Worm (Caenorhabditis elegans): ENCODE measurements around the gene mif-2.
"Not testable (repeated sequence)": the region's sequence is repeated elsewhere in the genome, so short reads cannot be mapped to it uniquely, and the experiment has no call there.

mif-2 gene

DNA sequence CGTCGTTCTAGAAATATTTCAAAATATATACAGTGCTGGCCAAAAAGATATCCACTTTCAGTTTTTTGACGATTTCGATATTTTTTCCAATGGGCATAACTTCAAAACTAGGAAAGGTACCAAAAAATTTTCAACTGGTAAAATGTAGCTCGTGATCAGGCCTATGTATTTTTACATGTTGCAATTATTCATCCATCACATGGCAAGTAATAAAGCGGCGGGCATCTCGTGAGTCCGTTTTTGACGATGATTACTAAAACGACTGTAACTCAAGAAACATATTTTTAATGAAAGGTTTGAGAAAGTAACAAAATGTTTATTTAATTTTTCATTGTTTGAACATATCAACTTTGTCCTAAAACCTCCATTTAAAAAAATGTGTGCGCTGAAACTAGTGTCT is 41.8 kb upstream of the mif-2 start, which contains the start of gene F10C2.3:
TSS of gene F10C2.3 (plus strand) at position 301 of the 400 bp plus-strand sequence.
- TF ChIP-seq nhr-85 (tag); dsc-1 (tag; optimal IDR thresholded peaks at IDR 0.05); nhr-77 (tag; optimal IDR thresholded peaks at IDR 0.05): not testable (repeated sequence)

DNA sequence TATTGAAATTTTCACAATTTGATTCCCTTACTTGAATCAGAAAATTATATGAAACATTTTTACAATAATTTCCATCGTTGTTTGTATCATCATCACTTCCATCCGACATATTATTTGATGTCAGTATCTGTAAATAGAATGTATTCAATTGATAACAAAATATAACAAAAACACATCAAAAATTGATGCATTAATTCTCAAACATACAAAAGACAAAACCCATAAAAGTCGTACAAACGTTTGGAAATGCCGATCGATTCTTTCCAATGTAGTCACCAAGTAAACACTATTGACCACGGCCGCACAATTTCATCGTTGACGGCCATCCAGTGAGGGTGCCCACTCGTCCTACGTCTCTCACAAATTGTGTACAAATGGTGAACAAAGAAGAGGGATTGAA is 35.0 kb upstream of the mif-2 start, which contains the start of gene add-2:
TSS of gene add-2 (minus strand) at position 109 of the 400 bp plus-strand sequence.
- TF ChIP-seq hpl-2 (GFP tag; optimal IDR thresholded peaks at IDR 0.05) (no peak), nhr-84 (tag; optimal IDR thresholded peaks at IDR 0.05) (no peak), nhr-12 (tag; optimal IDR thresholded peaks at IDR 0.05) (no peak), elt-2 (tag; optimal IDR thresholded peaks at IDR 0.05) (peak; percentile 55)

DNA sequence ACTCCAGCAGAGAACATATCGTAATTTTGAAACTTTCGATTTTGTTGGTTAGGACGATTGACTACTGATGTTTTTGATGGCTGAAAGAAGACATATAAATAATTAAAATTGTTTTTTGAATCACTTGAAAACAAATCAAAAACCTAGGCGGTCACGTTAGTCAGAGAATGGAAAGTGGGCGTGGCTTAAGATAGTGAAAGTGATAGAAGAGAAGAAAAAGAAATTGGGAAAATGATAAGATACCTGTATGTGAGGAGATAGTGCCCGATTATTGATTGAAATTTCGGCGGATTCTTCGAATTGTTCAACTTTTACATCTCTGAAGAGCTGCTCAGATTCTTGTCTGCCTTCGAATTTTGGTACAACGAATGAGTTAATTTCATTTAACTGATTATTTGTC is 33.4 kb upstream of the mif-2 start:
- peak; percentile 14 for TF ChIP-seq nhr-20 (tag; optimal IDR thresholded peaks at IDR 0.05)
- TF ChIP-seq blmp-1 (tag; optimal IDR thresholded peaks at IDR 0.05) = peak; percentile 97
- TF ChIP-seq efl-1 (optimal IDR thresholded peaks at IDR 0.05) = no peak
- TF ChIP-seq efl-1 (GFP tag; optimal IDR thresholded peaks at IDR 0.05 in 1 of 2) = peak in 1 of 2 experiments; percentile 86
- TF ChIP-seq lin-14 (GFP tag; optimal IDR thresholded peaks at IDR 0.05) = peak; percentile 11
- TF ChIP-seq Y116A8C.19 (tag; optimal IDR thresholded peaks at IDR 0.05; ENCODE audit: borderline replicate concordance) = no peak
- no peak for TF ChIP-seq hpl-2 (GFP tag; optimal IDR thresholded peaks at IDR 0.05)
- TF ChIP-seq isw-1 (GFP tag; IDR thresholded peaks at IDR 0.05) = no peak
- no peak for TF ChIP-seq tbx-2 (tag; optimal IDR thresholded peaks at IDR 0.05)
- TF ChIP-seq F16B12.6 (tag; optimal IDR thresholded peaks at IDR 0.05) = no peak
- TF ChIP-seq mab-9 (GFP tag; IDR thresholded peaks at IDR 0.05) = no peak
- peak; percentile 22 for TF ChIP-seq nhr-71 (tag; optimal IDR thresholded peaks at IDR 0.05)
- TF ChIP-seq lin-35 (GFP tag; optimal IDR thresholded peaks at IDR 0.05) = peak in 1 of 2 experiments; percentile 2
- TF ChIP-seq nhr-85 (tag) = peak; percentile 53
- peak; percentile 10 for TF ChIP-seq snu-23 (GFP tag; optimal IDR thresholded peaks at IDR 0.05)
- TF ChIP-seq elt-3 (tag; optimal IDR thresholded peaks at IDR 0.05) = peak in 5 of 6 experiments; percentile 49 to 94 (median 71)
- TF ChIP-seq ceh-82 (tag; optimal IDR thresholded peaks at IDR 0.05) = no peak

DNA sequence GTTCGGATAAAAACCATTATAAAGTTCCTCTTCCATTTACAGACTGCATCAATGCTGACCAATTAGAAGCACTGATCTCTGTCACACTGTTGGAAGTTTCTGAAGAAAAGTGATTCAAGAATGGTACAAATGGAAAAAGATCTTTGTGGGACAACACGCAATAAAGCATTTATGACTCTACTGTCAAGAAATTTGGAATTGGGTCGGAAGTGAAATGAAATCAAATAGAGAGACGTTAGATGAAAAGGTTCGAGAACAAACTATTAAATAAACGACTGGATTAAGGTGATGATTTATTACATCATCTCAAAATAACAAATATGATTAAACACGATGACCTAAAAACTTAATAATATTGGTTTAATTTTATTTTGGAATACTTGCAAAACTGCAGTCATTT is 28.2 kb upstream of the mif-2 start, which contains the start of gene F57F5.3:
TSS of gene F57F5.3 (minus strand) at position 101 of the 400 bp plus-strand sequence.
- TF ChIP-seq Y116A8C.19 (tag; optimal IDR thresholded peaks at IDR 0.05; ENCODE audit: borderline replicate concordance) = no peak
- no peak for TF ChIP-seq aha-1 (tag; optimal IDR thresholded peaks at IDR 0.05)
- TF ChIP-seq ztf-4 (tag; optimal IDR thresholded peaks at IDR 0.05) = no peak
- TF ChIP-seq mdl-1 (tag; optimal IDR thresholded peaks at IDR 0.05) = no peak
- TF ChIP-seq hlh-17 (GFP tag; optimal IDR thresholded peaks at IDR 0.05; ENCODE audit: borderline replicate concordance) = no peak
- TF ChIP-seq ceh-88 (GFP tag; IDR thresholded peaks at IDR 0.05) = no peak
- TF ChIP-seq tbx-2 (tag; optimal IDR thresholded peaks at IDR 0.05) = no peak
- no peak for TF ChIP-seq jun-1 (tag; optimal IDR thresholded peaks at IDR 0.05)
- TF ChIP-seq elt-3 (tag; optimal IDR thresholded peaks at IDR 0.05) = no peak
- no peak for TF ChIP-seq skn-1 (tag; optimal IDR thresholded peaks at IDR 0.05)
- no peak for TF ChIP-seq blmp-1 (tag; optimal IDR thresholded peaks at IDR 0.05)
- no peak for TF ChIP-seq lsy-2 (tag; optimal IDR thresholded peaks at IDR 0.05)
- TF ChIP-seq ceh-82 (tag; optimal IDR thresholded peaks at IDR 0.05) = no peak
- TF ChIP-seq nhr-76 (tag; optimal IDR thresholded peaks at IDR 0.05) = no peak
- TF ChIP-seq vab-15 (tag; optimal IDR thresholded peaks at IDR 0.05) = no peak
- no peak for TF ChIP-seq nhr-237 (tag; optimal IDR thresholded peaks at IDR 0.05)
- TF ChIP-seq ets-5 (GFP tag; IDR thresholded peaks at IDR 0.05) = no peak
- no peak for TF ChIP-seq hlh-4 (tag; optimal IDR thresholded peaks at IDR 0.05)
- TF ChIP-seq C34B4.2 (tag; optimal IDR thresholded peaks at IDR 0.05) = no peak
